Fruit fly (Drosophila melanogaster) whole organism, embryonic: Measurements from ENCODE around the gene CG43163.

Source experiments
- Asciz ChIP-seq: fragments of 200-800 bp; sonication (Bioruptor generic); optimal IDR thresholded peaks from 2 replicates; lab custom pipeline; 2017; ENCODE audit warnings: missing biosample characterization, mild to moderate bottlenecking, missing genetic modification characterization, missing genetic modification reagents
- Atf-2 ChIP-seq: fragments of 200-800 bp; sonication (Bioruptor generic); optimal IDR thresholded peaks from 2 replicates; lab custom pipeline; 2016; ENCODE audit warnings: missing biosample characterization, missing genetic modification characterization
- CG10321 ChIP-seq: fragments of 200-800 bp; sonication (Bioruptor generic); IDR thresholded peaks from 2 replicates; pipeline ENCODE4 v1.3.6; 2022; ENCODE audit warnings: missing biosample characterization, missing genetic modification characterization
- CG10462 ChIP-seq: fragments of 200-800 bp; sonication (Bioruptor generic); optimal IDR thresholded peaks from 2 replicates; lab custom pipeline; 2016; ENCODE audit warnings: missing biosample characterization, missing genetic modification characterization
- CG12391 ChIP-seq: fragments of 200-800 bp; sonication (Bioruptor generic); optimal IDR thresholded peaks from 3 replicates; lab custom pipeline; 2018; ENCODE audit warnings: missing biosample characterization, mild to moderate bottlenecking, missing genetic modification characterization, moderate library complexity
- CG17328 ChIP-seq: fragments of 200-800 bp; sonication (Bioruptor generic); IDR thresholded peaks from 2 replicates; pipeline ENCODE4 v1.3.6; 2022; ENCODE audit warnings: missing biosample characterization, missing genetic modification characterization
- CG18619 ChIP-seq: fragments of 200-800 bp; sonication (Bioruptor generic); optimal IDR thresholded peaks from 3 replicates; lab custom pipeline; 2017; ENCODE audit warnings: missing biosample characterization, mild to moderate bottlenecking, missing genetic modification characterization
- CG2712 ChIP-seq: fragments of 200-800 bp; optimal IDR thresholded peaks from 3 replicates; lab custom pipeline; 2019; ENCODE audit warnings: missing biosample characterization, mild to moderate bottlenecking, missing genetic modification characterization, moderate library complexity
- CG31224 ChIP-seq: fragments of 200-800 bp; sonication (Bioruptor generic); IDR thresholded peaks from 2 replicates; pipeline ENCODE4 v1.3.6; 2022; ENCODE audit warnings: missing biosample characterization, missing genetic modification characterization
- CG32532 ChIP-seq: fragments of 200-800 bp; sonication (Bioruptor generic); IDR thresholded peaks from 2 replicates; pipeline ENCODE4 v1.3.6; 2022; ENCODE audit warnings: missing biosample characterization, missing genetic modification characterization
- CG3281 ChIP-seq: fragments of 200-800 bp; sonication (Bioruptor generic); optimal IDR thresholded peaks from 3 replicates; lab custom pipeline; 2017; ENCODE audit warnings: missing biosample characterization, mild to moderate bottlenecking, missing genetic modification characterization
- CG33557 ChIP-seq: fragments of 200-800 bp; sonication (Bioruptor generic); optimal IDR thresholded peaks from 2 replicates; lab custom pipeline; 2019; ENCODE audit warnings: missing biosample characterization, mild to moderate bottlenecking, missing genetic modification characterization, moderate library complexity
- CG3726 ChIP-seq: fragments of 200-800 bp; sonication (Bioruptor generic); IDR thresholded peaks from 3 replicates; pipeline ENCODE4, ENCODE4 v1.3.6; 2022; ENCODE audit warnings: missing biosample characterization, missing genetic modification characterization
- CG4707 ChIP-seq: fragments of 200-800 bp; sonication (Bioruptor generic); optimal IDR thresholded peaks from 2 replicates; lab custom pipeline; 2018; ENCODE audit warnings: missing biosample characterization, mild to moderate bottlenecking, missing genetic modification characterization, moderate library complexity
- CG4854 ChIP-seq: fragments of 200-800 bp; sonication (Bioruptor generic); optimal IDR thresholded peaks from 2 replicates; lab custom pipeline; 2016; ENCODE audit warnings: missing biosample characterization, missing genetic modification characterization, inconsistent platforms
- CG7357 ChIP-seq: fragments of 200-800 bp; sonication (Bioruptor generic); IDR thresholded peaks from 3 replicates; pipeline ENCODE4 v1.3.6; 2022; ENCODE audit warnings: missing biosample characterization, missing genetic modification characterization
- CG7372 ChIP-seq: fragments of 200-800 bp; sonication (Bioruptor generic); IDR thresholded peaks from 2 replicates; pipeline ENCODE4 v1.3.6; 2022; ENCODE audit warnings: missing biosample characterization, missing genetic modification characterization
- CG7786 ChIP-seq: fragments of 200-800 bp; sonication (Bioruptor generic); optimal IDR thresholded peaks from 2 replicates; lab custom pipeline; 2016; ENCODE audit warnings: missing biosample characterization, missing genetic modification characterization
- CG8281 ChIP-seq: fragments of 200-800 bp; sonication (Bioruptor generic); optimal IDR thresholded peaks from 2 replicates; lab custom pipeline; 2018; ENCODE audit warnings: missing biosample characterization, mild to moderate bottlenecking, missing genetic modification characterization, moderate library complexity
- CG8924 ChIP-seq: fragments of 200-800 bp; optimal IDR thresholded peaks from 3 replicates; lab custom pipeline; 2019; ENCODE audit warnings: missing biosample characterization, mild to moderate bottlenecking, missing genetic modification characterization, moderate library complexity
- D19A ChIP-seq: fragments of 200-800 bp; optimal IDR thresholded peaks from 3 replicates; lab custom pipeline; 2019; ENCODE audit warnings: missing biosample characterization, mild to moderate bottlenecking, missing genetic modification characterization, moderate library complexity
- Gug ChIP-seq: fragments of 200-800 bp; sonication (Bioruptor generic); IDR thresholded peaks from 4 replicates; pipeline ENCODE4 v1.3.6; 2022; ENCODE audit warnings: missing biosample characterization, missing genetic modification characterization
- Hr78 ChIP-seq, 2 experiments: fragments of 200-800 bp in 1 of 2; fragments of >200 bp in 1 of 2; sonication (Bioruptor generic) in 1 of 2; optimal IDR thresholded peaks; 2 replicates each; lab custom pipeline; 2017 to 2019; ENCODE audit warnings: missing biosample characterization in 2 of 2, missing genetic modification characterization in 2 of 2, mild to moderate bottlenecking in 1 of 2, moderate library complexity in 1 of 2
- NC2α ChIP-seq: fragments of 200-800 bp; sonication (Bioruptor generic); optimal IDR thresholded peaks from 2 replicates; lab custom pipeline; 2016; ENCODE audit warnings: missing biosample characterization, missing genetic modification characterization
- Ptx1 ChIP-seq: fragments of 200-800 bp; sonication (Bioruptor generic); IDR thresholded peaks from 2 replicates; pipeline ENCODE4 v1.3.6; 2022; ENCODE audit warnings: missing biosample characterization, missing genetic modification characterization
- Rx ChIP-seq: fragments of 200-800 bp; sonication (Bioruptor generic); IDR thresholded peaks from 2 replicates; pipeline ENCODE4 v1.3.6; 2022; ENCODE audit warnings: missing biosample characterization, missing genetic modification characterization
- Six4 ChIP-seq: fragments of 200-800 bp; sonication (Bioruptor generic); optimal IDR thresholded peaks from 2 replicates; lab custom pipeline; 2016; ENCODE audit warnings: missing biosample characterization, missing genetic modification characterization
- Sox100B ChIP-seq: fragments of 200-800 bp; sonication (Bioruptor generic); optimal IDR thresholded peaks from 3 replicates; lab custom pipeline; 2018; ENCODE audit warnings: missing biosample characterization, mild to moderate bottlenecking, missing genetic modification characterization
- Tbp ChIP-seq: fragments of >200 bp; optimal IDR thresholded peaks from 2 replicates; lab custom pipeline; 2018; ENCODE audit warnings: missing biosample characterization, missing genetic modification characterization
- YL-1 ChIP-seq: fragments of 200-800 bp; sonication (Bioruptor generic); optimal IDR thresholded peaks from 3 replicates; lab custom pipeline; 2017; ENCODE audit warnings: missing biosample characterization, mild to moderate bottlenecking, missing genetic modification characterization
- cato ChIP-seq: fragments of 200-800 bp; sonication (Bioruptor generic); optimal IDR thresholded peaks from 2 replicates; lab custom pipeline; 2016; ENCODE audit warnings: missing biosample characterization, missing genetic modification characterization, borderline replicate concordance
- dan ChIP-seq: fragments of 200-800 bp; sonication (Bioruptor generic); IDR thresholded peaks from 2 replicates; pipeline ENCODE4 v1.3.6; 2022; ENCODE audit warnings: missing biosample characterization, missing genetic modification characterization
- fd64A ChIP-seq: fragments of 200-800 bp; sonication (Bioruptor generic); optimal IDR thresholded peaks from 3 replicates; lab custom pipeline; 2018; ENCODE audit warnings: missing biosample characterization, mild to moderate bottlenecking, missing genetic modification characterization
- gem ChIP-seq: fragments of 200-800 bp; sonication (Bioruptor generic); optimal IDR thresholded peaks from 2 replicates; lab custom pipeline; 2019; ENCODE audit warnings: missing biosample characterization, mild to moderate bottlenecking, missing genetic modification characterization, moderate library complexity
- h ChIP-seq: fragments of >200 bp; optimal IDR thresholded peaks from 2 replicates; lab custom pipeline; 2017
- jumu ChIP-seq: fragments of 200-800 bp; sonication (Bioruptor generic); optimal IDR thresholded peaks from 3 replicates; lab custom pipeline; 2016; ENCODE audit warnings: missing biosample characterization, missing genetic modification characterization
- kah ChIP-seq: fragments of 200-800 bp; sonication (Bioruptor generic); optimal IDR thresholded peaks from 2 replicates; lab custom pipeline; 2018; ENCODE audit warnings: missing biosample characterization, mild to moderate bottlenecking, missing genetic modification characterization
- ken ChIP-seq: fragments of 200-800 bp; sonication (Bioruptor generic); IDR thresholded peaks from 3 replicates; pipeline ENCODE4 v1.3.6; 2022; ENCODE audit warnings: missing biosample characterization, missing genetic modification characterization
- mirr ChIP-seq: fragments of 200-800 bp; sonication (Bioruptor generic); optimal IDR thresholded peaks from 3 replicates; lab custom pipeline; 2018; ENCODE audit warnings: missing biosample characterization, mild to moderate bottlenecking, missing genetic modification characterization
- nom ChIP-seq: fragments of 200-800 bp; sonication (Bioruptor generic); optimal IDR thresholded peaks from 2 replicates; lab custom pipeline; 2017; ENCODE audit warnings: missing biosample characterization, missing genetic modification characterization, mild to moderate bottlenecking, moderate library complexity, missing genetic modification reagents
- otp ChIP-seq: fragments of 200-800 bp; sonication (Bioruptor generic); IDR thresholded peaks from 3 replicates; pipeline ENCODE4, ENCODE4 v1.3.6; 2022; ENCODE audit warnings: missing biosample characterization, missing genetic modification characterization
- pb ChIP-seq: fragments of 200-800 bp; sonication (Bioruptor generic); optimal IDR thresholded peaks from 3 replicates; lab custom pipeline; 2016; ENCODE audit warnings: missing biosample characterization, missing genetic modification characterization
- pros ChIP-seq: fragments of 200-800 bp; sonication (Bioruptor generic); optimal IDR thresholded peaks from 3 replicates; lab custom pipeline; 2019; ENCODE audit warnings: missing biosample characterization, mild to moderate bottlenecking, missing genetic modification characterization, moderate library complexity
- ranshi ChIP-seq: fragments of 200-800 bp; sonication (Bioruptor generic); IDR thresholded peaks from 2 replicates; pipeline ENCODE4 v1.3.6; 2022; ENCODE audit warnings: missing biosample characterization, missing genetic modification characterization
- sd ChIP-seq: fragments of 200-800 bp; sonication (Bioruptor generic); optimal IDR thresholded peaks from 3 replicates; lab custom pipeline; 2018; ENCODE audit warnings: missing biosample characterization, mild to moderate bottlenecking, missing genetic modification characterization, moderate library complexity
- so ChIP-seq: fragments of 200-800 bp; sonication (Bioruptor generic); IDR thresholded peaks from 3 replicates; pipeline ENCODE4 v1.3.6; 2022; ENCODE audit warnings: missing biosample characterization, missing genetic modification characterization
- sob ChIP-seq: fragments of 200-800 bp; sonication (Bioruptor generic); IDR thresholded peaks from 2 replicates; pipeline ENCODE4 v1.3.6; 2022; ENCODE audit warnings: missing biosample characterization, missing genetic modification characterization
- ttk ChIP-seq: fragments of 200-800 bp; sonication (Bioruptor generic); IDR thresholded peaks from 2 replicates; pipeline ENCODE4 v2.1.2; 2022; ENCODE audit warnings: missing biosample characterization, missing genetic modification characterization
- vfl ChIP-seq: fragments of 200-800 bp; sonication (Bioruptor generic); optimal IDR thresholded peaks from 2 replicates; lab custom pipeline; 2016; ENCODE audit warnings: missing biosample characterization, missing genetic modification characterization

The CG43163 gene

dm6 chr3L:8441745-8442575 lies 65.0 kb downstream of the CG43163 start, which contains the start of gene Unr (continued):
- TF ChIP-seq sd (tag; lab: Kevin White, UChicago) (peak; percentile 38), vfl (peak; percentile 67), so (GFP tag; lab: Robert Waterston, UW) (peak; percentile 68; the same call in 2 of the 3 replicates), CG8281 (tag; lab: Kevin White, UChicago) (peak; percentile 52), CG32532 (GFP tag; lab: Robert Waterston, UW) (peak; percentile 93), dan (no peak), CG33557 (peak; percentile 65), CG18619 (peak; percentile 60), ttk (GFP tag; lab: Robert Waterston, UW) (peak; percentile 50; the same call in 1 of the 2 replicates), cato (GFP tag; lab: Kevin White, UChicago) (peak; percentile 48), Rx (GFP tag; lab: Robert Waterston, UW) (peak; percentile 63; the same call in 1 of the 2 replicates), pb (peak; percentile 53), D19A (tag; lab: Kevin White, UChicago) (peak; percentile 26), NC2α (peak; percentile 48), otp (GFP tag; lab: Robert Waterston, UW) (no peak; the same call in 2 of the 3 replicates), Sox100B (GFP tag; lab: Kevin White, UChicago) (peak; percentile 65), pros (GFP tag; lab: Kevin White, UChicago) (no peak), h (no peak), nom (GFP tag; lab: Kevin White, UChicago) (peak; percentile 63), CG3726 (GFP tag; lab: Robert Waterston, UW) (no peak), CG7357 (GFP tag; lab: Robert Waterston, UW) (peak; percentile 45; the same call in 1 of the 3 replicates), CG2712 (tag; lab: Kevin White, UChicago) (peak; percentile 82), CG4707 (peak; percentile 68), CG7786 (peak; percentile 87), CG4854 (peak; percentile 65), CG10321 (GFP tag; lab: Robert Waterston, UW) (peak; percentile 27; the same call in 1 of the 2 replicates), YL-1 (peak; percentile 96), CG31224 (GFP tag; lab: Robert Waterston, UW) (peak; percentile 66), CG3281 (peak; percentile 74), CG12391 (tag; lab: Kevin White, UChicago) (peak; percentile 79), mirr (GFP tag; lab: Kevin White, UChicago) (no peak), sob (GFP tag; lab: Robert Waterston, UW) (peak; percentile 85), Six4 (GFP tag; lab: Kevin White, UChicago) (peak; percentile 49), CG7372 (peak; percentile 60), gem (peak; percentile 83), CG8924 (tag; lab: Kevin White, UChicago) (peak; percentile 70), fd64A (no peak), Ptx1 (GFP tag; lab: Robert Waterston, UW) (peak; percentile 76), Tbp (GFP tag; lab: Kevin White, UChicago) (no peak), Asciz (GFP tag; lab: Kevin White, UChicago) (peak; percentile 28), ken (GFP tag; lab: Robert Waterston, UW) (peak; percentile 86; the same call in 1 of the 3 replicates), Atf-2 (GFP tag; lab: Kevin White, UChicago) (peak; percentile 73), jumu (GFP tag; lab: Kevin White, UChicago) (peak; percentile 81), kah (GFP tag; lab: Kevin White, UChicago) (peak; percentile 20), CG17328 (GFP tag; lab: Robert Waterston, UW) (peak; percentile 80), Gug (GFP tag; lab: Robert Waterston, UW) (peak; percentile 95), Hr78 (GFP tag; optimal IDR thresholded peaks at IDR 0.05; lab: Kevin White, UChicago) (no peak), CG10462 (GFP tag; lab: Kevin White, UChicago) (peak; percentile 46), ranshi (GFP tag; lab: Robert Waterston, UW) (peak; percentile 81; the same call in 1 of the 2 replicates)
